Fruit fly (Drosophila melanogaster) whole organism, embryonic: ENCODE data around the gene CG32488.

Source experiments
- Ada2b ChIP-seq: fragments of 200-800 bp; sonication (Bioruptor generic); IDR thresholded peaks from 2 replicates; pipeline ENCODE4 v1.3.6; 2022; ENCODE audit warnings: missing biosample characterization, missing genetic modification characterization
- Awh ChIP-seq: fragments of 200-800 bp; sonication (Bioruptor generic); IDR thresholded peaks from 2 replicates; pipeline ENCODE4, ENCODE4 v1.3.6; 2022; ENCODE audit warnings: missing biosample characterization, missing genetic modification characterization
- CG11456 ChIP-seq: fragments of 200-800 bp; sonication (Bioruptor generic); IDR thresholded peaks from 3 replicates; pipeline ENCODE4 v1.3.6; 2022; ENCODE audit warnings: missing biosample characterization, missing genetic modification characterization
- CG11504 ChIP-seq: fragments of 200-800 bp; sonication (Bioruptor generic); optimal IDR thresholded peaks from 3 replicates; lab custom pipeline; 2019; ENCODE audit warnings: missing biosample characterization, mild to moderate bottlenecking, missing genetic modification characterization, moderate library complexity
- CG11723 ChIP-seq: fragments of 200-800 bp; sonication (Bioruptor generic); optimal IDR thresholded peaks from 2 replicates; lab custom pipeline; 2017; ENCODE audit warnings: missing biosample characterization, mild to moderate bottlenecking, missing genetic modification characterization
- CG12071 ChIP-seq: fragments of 200-800 bp; sonication (Bioruptor generic); optimal IDR thresholded peaks from 3 replicates; lab custom pipeline; 2018; ENCODE audit warnings: missing biosample characterization, mild to moderate bottlenecking, missing genetic modification characterization
- CG12155 ChIP-seq: fragments of 200-800 bp; sonication (Bioruptor generic); optimal IDR thresholded peaks from 3 replicates; lab custom pipeline; 2016; ENCODE audit warnings: missing biosample characterization, missing genetic modification characterization
- CG12219 ChIP-seq: fragments of 200-800 bp; sonication (Bioruptor generic); optimal IDR thresholded peaks from 3 replicates; lab custom pipeline; 2018; ENCODE audit warnings: missing biosample characterization, mild to moderate bottlenecking, missing genetic modification characterization
- CG17912 ChIP-seq: fragments of 200-800 bp; sonication (Bioruptor generic); optimal IDR thresholded peaks from 2 replicates; lab custom pipeline; 2018; ENCODE audit warnings: missing biosample characterization, mild to moderate bottlenecking, missing genetic modification characterization
- CG6854 ChIP-seq: fragments of 200-800 bp; sonication (Bioruptor generic); optimal IDR thresholded peaks from 3 replicates; lab custom pipeline; 2017; ENCODE audit warnings: missing biosample characterization, mild to moderate bottlenecking, missing genetic modification characterization
- CG7963 ChIP-seq: fragments of 200-800 bp; sonication (Bioruptor generic); IDR thresholded peaks from 3 replicates; pipeline ENCODE4 v1.3.6; 2022; ENCODE audit warnings: missing biosample characterization, missing genetic modification characterization; ENCODE audit not compliant: partially characterized antibody
- CG8290 ChIP-seq, 3 experiments: fragments of 200-800 bp; sonication (Bioruptor generic); optimal IDR thresholded peaks; 2 replicates each; lab custom pipeline; 2016 to 2019; ENCODE audit warnings: missing biosample characterization in 3 of 3, missing genetic modification characterization in 3 of 3, mild to moderate bottlenecking in 2 of 3, moderate library complexity in 1 of 3
- CG8765 ChIP-seq: fragments of 200-800 bp; sonication (Bioruptor generic); IDR thresholded peaks from 2 replicates; pipeline ENCODE4 v1.3.6; 2022; ENCODE audit warnings: missing biosample characterization, missing genetic modification characterization
- CG8924 ChIP-seq: fragments of 200-800 bp; optimal IDR thresholded peaks from 3 replicates; lab custom pipeline; 2019; ENCODE audit warnings: missing biosample characterization, mild to moderate bottlenecking, missing genetic modification characterization, moderate library complexity
- CrebB ChIP-seq: fragments of 200-800 bp; sonication (Bioruptor generic); optimal IDR thresholded peaks from 3 replicates; lab custom pipeline; 2018; ENCODE audit warnings: missing biosample characterization, mild to moderate bottlenecking, missing genetic modification characterization
- E2f2 ChIP-seq: fragments of 200-800 bp; sonication (Bioruptor generic); IDR thresholded peaks from 2 replicates; pipeline ENCODE4 v1.3.6; 2022; ENCODE audit warnings: missing biosample characterization, missing genetic modification characterization
- Eip74EF ChIP-seq, 2 experiments: fragments of 200-800 bp in 1 of 2; fragments of >200 bp in 1 of 2; sonication (Bioruptor generic) in 1 of 2; optimal IDR thresholded peaks; 2 replicates each; lab custom pipeline; 2017 to 2019; ENCODE audit warnings: missing biosample characterization in 2 of 2, missing genetic modification characterization in 2 of 2, mild to moderate bottlenecking in 1 of 2, moderate library complexity in 1 of 2
- Ets65A ChIP-seq: fragments of 200-800 bp; sonication (Bioruptor generic); peaks from one replicate; lab custom pipeline; 2016; ENCODE audit warnings: missing biosample characterization, missing genetic modification characterization
- HLHmδ ChIP-seq: fragments of 200-800 bp; sonication (Bioruptor generic); optimal IDR thresholded peaks from 2 replicates; lab custom pipeline; 2018; ENCODE audit warnings: missing biosample characterization, mild to moderate bottlenecking, missing genetic modification characterization, moderate library complexity
- Hr78 ChIP-seq, 2 experiments: fragments of 200-800 bp in 1 of 2; fragments of >200 bp in 1 of 2; sonication (Bioruptor generic) in 1 of 2; optimal IDR thresholded peaks; 2 replicates each; lab custom pipeline; 2017 to 2019; ENCODE audit warnings: missing biosample characterization in 2 of 2, missing genetic modification characterization in 2 of 2, mild to moderate bottlenecking in 1 of 2, moderate library complexity in 1 of 2
- MESR4 ChIP-seq: fragments of 200-800 bp; sonication (Bioruptor generic); optimal IDR thresholded peaks from 2 replicates; lab custom pipeline; 2018; ENCODE audit warnings: missing biosample characterization, mild to moderate bottlenecking, missing genetic modification characterization, moderate library complexity
- Mad ChIP-seq: fragments of 200-800 bp; sonication (Bioruptor generic); optimal IDR thresholded peaks from 2 replicates; lab custom pipeline; 2016; ENCODE audit warnings: missing biosample characterization, missing genetic modification characterization
- Mrtf ChIP-seq: fragments of 200-800 bp; sonication (Bioruptor generic); IDR thresholded peaks from 3 replicates; pipeline ENCODE4 v1.3.6; 2022; ENCODE audit warnings: missing biosample characterization, missing genetic modification characterization
- NC2β ChIP-seq: fragments of 200-800 bp; sonication (Bioruptor generic); optimal IDR thresholded peaks from 2 replicates; lab custom pipeline; 2016; ENCODE audit warnings: missing biosample characterization, missing genetic modification characterization
- Opbp ChIP-seq: fragments of 200-800 bp; sonication (Bioruptor generic); IDR thresholded peaks from 3 replicates; pipeline ENCODE4 v1.3.6; 2022; ENCODE audit warnings: missing biosample characterization, missing genetic modification characterization; ENCODE audit not compliant: partially characterized antibody
- Ptx1 ChIP-seq: fragments of 200-800 bp; sonication (Bioruptor generic); IDR thresholded peaks from 2 replicates; pipeline ENCODE4 v1.3.6; 2022; ENCODE audit warnings: missing biosample characterization, missing genetic modification characterization
- Stat92E ChIP-seq, 3 experiments: fragments of >200 bp in 2 of 3; fragments of 200-800 bp in 1 of 3; sonication (Bioruptor generic) in 1 of 3; optimal IDR thresholded peaks; 2 replicates each; lab custom pipeline; 2017 to 2019; ENCODE audit warnings: missing biosample characterization in 3 of 3, missing genetic modification characterization in 3 of 3, mild to moderate bottlenecking in 1 of 3, moderate library complexity in 1 of 3
- TFAM ChIP-seq: fragments of 200-800 bp; sonication (Bioruptor generic); optimal IDR thresholded peaks from 2 replicates; lab custom pipeline; 2017; ENCODE audit warnings: missing biosample characterization, missing genetic modification characterization, inconsistent platforms
- amos ChIP-seq: fragments of 200-800 bp; sonication (Bioruptor generic); IDR thresholded peaks from 2 replicates; pipeline ENCODE4 v1.3.6; 2022; ENCODE audit warnings: missing biosample characterization, missing genetic modification characterization; ENCODE audit not compliant: partially characterized antibody
- ato ChIP-seq: fragments of 200-800 bp; sonication (Bioruptor generic); IDR thresholded peaks from 2 replicates; pipeline ENCODE4 v1.3.6; 2022; ENCODE audit warnings: missing biosample characterization, missing genetic modification characterization; ENCODE audit not compliant: partially characterized antibody
- cg ChIP-seq: fragments of 200-800 bp; sonication (Bioruptor generic); optimal IDR thresholded peaks from 3 replicates; lab custom pipeline; 2019; ENCODE audit warnings: missing biosample characterization, mild to moderate bottlenecking, missing genetic modification characterization, moderate library complexity
- fru ChIP-seq: fragments of >200 bp; optimal IDR thresholded peaks from 2 replicates; lab custom pipeline; 2017
- gsb ChIP-seq: fragments of 200-800 bp; sonication (Bioruptor generic); IDR thresholded peaks from 2 replicates; pipeline ENCODE4 v1.3.6; 2022; ENCODE audit warnings: missing biosample characterization, missing genetic modification characterization
- gsb-n ChIP-seq: fragments of 200-800 bp; sonication (Bioruptor generic); optimal IDR thresholded peaks from 3 replicates; lab custom pipeline; 2018; ENCODE audit warnings: missing biosample characterization, mild to moderate bottlenecking, missing genetic modification characterization
- hkb ChIP-seq, 2 experiments: fragments of 200-800 bp in 1 of 2; fragments of >200 bp in 1 of 2; sonication (Bioruptor generic) in 1 of 2; IDR thresholded peaks in 1 of 2; optimal IDR thresholded peaks in 1 of 2; 2 replicates each; pipeline versions ENCODE4 v1.3.6 to Lab custom; 2017 to 2022; ENCODE audit warnings: missing biosample characterization in 1 of 2, missing genetic modification characterization in 1 of 2
- lov ChIP-seq, 2 experiments: fragments of 200-800 bp in 1 of 2; fragments of >200 bp in 1 of 2; sonication (Bioruptor generic) in 1 of 2; IDR thresholded peaks in 1 of 2; optimal IDR thresholded peaks in 1 of 2; 2 replicates in 1 of 2; 3 replicates in 1 of 2; pipeline versions ENCODE4 v1.3.6 to Lab custom; 2017 to 2022; ENCODE audit warnings: missing biosample characterization in 1 of 2, missing genetic modification characterization in 1 of 2
- mirr ChIP-seq: fragments of 200-800 bp; sonication (Bioruptor generic); optimal IDR thresholded peaks from 3 replicates; lab custom pipeline; 2018; ENCODE audit warnings: missing biosample characterization, mild to moderate bottlenecking, missing genetic modification characterization
- pho ChIP-seq: fragments of 200-800 bp; sonication (Bioruptor generic); optimal IDR thresholded peaks from 2 replicates; lab custom pipeline; 2016; ENCODE audit warnings: missing biosample characterization, missing genetic modification characterization
- pum ChIP-seq: fragments of 200-800 bp; sonication (Bioruptor generic); optimal IDR thresholded peaks from 2 replicates; lab custom pipeline; 2016; ENCODE audit warnings: missing biosample characterization, missing genetic modification characterization
- run ChIP-seq: fragments of 200-800 bp; sonication (Bioruptor generic); optimal IDR thresholded peaks from 3 replicates; lab custom pipeline; 2018; ENCODE audit warnings: missing biosample characterization, mild to moderate bottlenecking, missing genetic modification characterization
- shn ChIP-seq: fragments of 200-800 bp; sonication (Bioruptor generic); optimal IDR thresholded peaks from 3 replicates; lab custom pipeline; 2016; ENCODE audit warnings: missing biosample characterization, missing genetic modification characterization
- so ChIP-seq: fragments of 200-800 bp; sonication (Bioruptor generic); IDR thresholded peaks from 3 replicates; pipeline ENCODE4 v1.3.6; 2022; ENCODE audit warnings: missing biosample characterization, missing genetic modification characterization
- sob ChIP-seq: fragments of 200-800 bp; sonication (Bioruptor generic); IDR thresholded peaks from 2 replicates; pipeline ENCODE4 v1.3.6; 2022; ENCODE audit warnings: missing biosample characterization, missing genetic modification characterization
- tll ChIP-seq, 2 experiments: fragments of 200-800 bp in 1 of 2; fragments of >200 bp in 1 of 2; sonication (Bioruptor generic) in 1 of 2; optimal IDR thresholded peaks; 2 replicates each; lab custom pipeline; 2017 to 2019; ENCODE audit warnings: missing biosample characterization in 2 of 2, missing genetic modification characterization in 2 of 2, mild to moderate bottlenecking in 1 of 2, moderate library complexity in 1 of 2
- vvl ChIP-seq: fragments of 200-800 bp; sonication (Bioruptor generic); IDR thresholded peaks from 2 replicates; pipeline ENCODE4 v1.3.6; 2022; ENCODE audit warnings: missing biosample characterization, missing genetic modification characterization
- zen ChIP-seq: fragments of 200-800 bp; sonication (Bioruptor generic); optimal IDR thresholded peaks from 3 replicates; lab custom pipeline; 2018; ENCODE audit warnings: missing biosample characterization, mild to moderate bottlenecking, missing genetic modification characterization, moderate library complexity

Gene CG32488

dm6 chr3L:3037822-3038563 is 22.1 kb upstream of the CG32488 start (continued):
- TF ChIP-seq Hr78 (GFP tag; optimal IDR thresholded peaks at IDR 0.05; lab: Kevin White, UChicago), result no peak
- TF ChIP-seq fru (lab: Kevin White, UChicago), result no peak
- peak; percentile 50 for TF ChIP-seq CG8924 (tag; lab: Kevin White, UChicago)
- peak; percentile 5 for TF ChIP-seq shn (GFP tag; lab: Kevin White, UChicago)
- TF ChIP-seq CG8290 (GFP tag; optimal IDR thresholded peaks at IDR 0.05; lab: Kevin White, UChicago), result no peak
- peak in 1 of 2 experiments; percentile 14 for TF ChIP-seq CG8290 (tag; optimal IDR thresholded peaks at IDR 0.05; lab: Kevin White, UChicago)
- TF ChIP-seq NC2β (GFP tag; lab: Kevin White, UChicago), result no peak
- TF ChIP-seq CG12219, result peak; percentile 12
- TF ChIP-seq Ptx1 (GFP tag; lab: Robert Waterston, UW), result no peak
- TF ChIP-seq gsb-n (tag; lab: Kevin White, UChicago), result no peak
- peak; percentile 52 for TF ChIP-seq zen (tag; lab: Kevin White, UChicago)
- peak; percentile 37 for TF ChIP-seq amos (GFP tag; lab: Robert Waterston, UW)
- peak; percentile 11 for TF ChIP-seq cg (GFP tag; lab: Kevin White, UChicago)
- peak; percentile 49 for TF ChIP-seq mirr
- TF ChIP-seq CG8765 (GFP tag; lab: Robert Waterston, UW), result peak; percentile 97
- no peak for TF ChIP-seq TFAM (GFP tag; lab: Kevin White, UChicago)
- TF ChIP-seq HLHmδ (GFP tag; lab: Kevin White, UChicago), result peak; percentile 51
- 0 out of 2 replicates have a peak, but pooled peaks have one; percentile 6 for TF ChIP-seq gsb (GFP tag; lab: Robert Waterston, UW)
- no peak for TF ChIP-seq pho (GFP tag; lab: Kevin White, UChicago)
- TF ChIP-seq sob (GFP tag; lab: Robert Waterston, UW), result peak; percentile 36; the same call in 1 of the 2 replicates
- no peak for TF ChIP-seq CG11723 (GFP tag; lab: Kevin White, UChicago)
- TF ChIP-seq so, result peak; percentile 60; the same call in 1 of the 3 replicates
- TF ChIP-seq CG12071, result no peak
- TF ChIP-seq Opbp, result 0 out of 3 replicates have a peak, but pooled peaks have one; percentile 56
- no peak for TF ChIP-seq hkb (optimal IDR thresholded peaks at IDR 0.05; lab: Kevin White, UChicago)
- TF ChIP-seq hkb (GFP tag; IDR thresholded peaks at IDR 0.05; lab: Robert Waterston, UW), result peak; percentile 54
- peak; percentile 12 for TF ChIP-seq run (tag; lab: Kevin White, UChicago)
- TF ChIP-seq Mrtf (GFP tag; lab: Robert Waterston, UW), result no peak
- no peak for TF ChIP-seq pum (GFP tag; lab: Kevin White, UChicago)
- TF ChIP-seq CG7963, result no peak
- TF ChIP-seq CrebB (tag; lab: Kevin White, UChicago), result peak; percentile 40
- no peak for TF ChIP-seq Ets65A (GFP tag; lab: Kevin White, UChicago)
- TF ChIP-seq Eip74EF (GFP tag; optimal IDR thresholded peaks at IDR 0.05; lab: Kevin White, UChicago), result no peak
- no peak for TF ChIP-seq CG17912 (GFP tag; lab: Kevin White, UChicago)
- TF ChIP-seq Mad (GFP tag; lab: Kevin White, UChicago), result no peak
- peak; percentile 10 for TF ChIP-seq MESR4 (GFP tag; lab: Kevin White, UChicago)
- peak in 1 of 2 experiments; percentile 73 for TF ChIP-seq tll (GFP tag; optimal IDR thresholded peaks at IDR 0.05; lab: Kevin White, UChicago)
- no peak for TF ChIP-seq CG12155 (GFP tag; lab: Kevin White, UChicago)
- peak; percentile 50; the same call in 1 of the 2 replicates for TF ChIP-seq vvl (GFP tag; lab: Robert Waterston, UW)
- TF ChIP-seq CG11456 (GFP tag; lab: Robert Waterston, UW), result no peak
- TF ChIP-seq Awh (GFP tag; lab: Robert Waterston, UW), result peak; percentile 54; the same call in 1 of the 2 replicates
- TF ChIP-seq lov (optimal IDR thresholded peaks at IDR 0.05; lab: Kevin White, UChicago), result no peak
- 0 out of 3 replicates have a peak, but pooled peaks have one; percentile 26 for TF ChIP-seq lov (GFP tag; IDR thresholded peaks at IDR 0.05; lab: Robert Waterston, UW)
- TF ChIP-seq Ada2b (GFP tag; lab: Robert Waterston, UW), result no peak
- peak; percentile 23; the same call in 1 of the 2 replicates for TF ChIP-seq ato (GFP tag; lab: Robert Waterston, UW)
- TF ChIP-seq E2f2 (GFP tag; lab: Robert Waterston, UW), result peak; percentile 25; the same call in 1 of the 2 replicates
- TF ChIP-seq Stat92E (GFP tag; optimal IDR thresholded peaks at IDR 0.05; lab: Kevin White, UChicago), result peak in 1 of 3 experiments; percentile 60
- TF ChIP-seq CG6854 (GFP tag; lab: Kevin White, UChicago), result no peak
- peak; percentile 47 for TF ChIP-seq CG11504 (tag; lab: Kevin White, UChicago)
